Worm (Caenorhabditis elegans): Measurements from ENCODE around the gene tatn-1.

Gene tatn-1

DNA sequence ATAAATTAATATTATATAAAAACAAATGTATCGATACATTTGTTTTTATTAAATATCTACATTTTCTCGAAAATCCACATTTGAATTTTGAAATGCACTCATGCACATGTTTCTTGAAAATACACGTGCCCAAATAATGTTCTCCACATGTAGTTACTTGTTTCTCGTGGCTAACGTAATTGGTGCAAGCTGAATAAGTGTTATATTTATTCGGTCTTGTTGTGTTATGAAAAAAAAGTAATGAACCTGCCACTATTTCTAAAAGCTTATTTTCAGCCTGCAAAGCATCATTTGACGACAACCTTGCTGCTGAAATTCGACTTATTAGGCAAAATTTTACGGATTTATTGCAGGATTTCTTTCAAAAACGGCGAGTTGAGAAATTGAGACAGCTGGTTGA is 22.6 kb downstream of the tatn-1 start (continued):
- peak; percentile 76 for TF ChIP-seq hpl-2 (GFP tag; optimal IDR thresholded peaks at IDR 0.05)
- peak in 2 of 3 experiments; percentile 35 to 44 for TF ChIP-seq dpl-1 (GFP tag; optimal IDR thresholded peaks at IDR 0.05)
- peak; percentile 80 for TF ChIP-seq snpc-4 (tag; optimal IDR thresholded peaks at IDR 0.05)
- peak in 1 of 2 experiments; percentile 43 for TF ChIP-seq mdl-1 (tag; optimal IDR thresholded peaks at IDR 0.05)
- TF ChIP-seq fkh-4 (tag; optimal IDR thresholded peaks at IDR 0.05; ENCODE audit: borderline replicate concordance) = peak; percentile 47
- TF ChIP-seq pax-3 (tag; optimal IDR thresholded peaks at IDR 0.05) = peak; percentile 72
- peak; percentile 77 for TF ChIP-seq xbp-1 (tag; optimal IDR thresholded peaks at IDR 0.05)
- no peak for TF ChIP-seq nhr-76 (tag; optimal IDR thresholded peaks at IDR 0.05)
- TF ChIP-seq snu-23 (GFP tag; optimal IDR thresholded peaks at IDR 0.05) = peak; percentile 91
- no peak for TF ChIP-seq nhr-237 (tag; optimal IDR thresholded peaks at IDR 0.05)
- TF ChIP-seq ama-1 (optimal IDR thresholded peaks at IDR 0.05) = no peak
- peak; percentile 64 for TF ChIP-seq nhr-11 (tag; optimal IDR thresholded peaks at IDR 0.05)
- TF ChIP-seq hlh-4 (tag; optimal IDR thresholded peaks at IDR 0.05) = no peak
- TF ChIP-seq ceh-88 (GFP tag; IDR thresholded peaks at IDR 0.05) = peak; percentile 61
- no peak for TF ChIP-seq pqm-1 (tag; optimal IDR thresholded peaks at IDR 0.05)
- TF ChIP-seq unc-98 (GFP tag; IDR thresholded peaks at IDR 0.05) = no peak
- no peak for TF ChIP-seq tlp-1 (tag; optimal IDR thresholded peaks at IDR 0.05)
- TF ChIP-seq ztf-4 (tag; optimal IDR thresholded peaks at IDR 0.05) = peak; percentile 58
- TF ChIP-seq grh-1 (GFP tag; IDR thresholded peaks at IDR 0.05) = peak; percentile 52
- TF ChIP-seq nhr-12 (tag; optimal IDR thresholded peaks at IDR 0.05) = no peak
- peak; percentile 78 to 86 (median 86) for TF ChIP-seq ceh-82 (tag; optimal IDR thresholded peaks at IDR 0.05)
- no peak for TF ChIP-seq hlh-17 (GFP tag; optimal IDR thresholded peaks at IDR 0.05; ENCODE audit: borderline replicate concordance)
- no peak for TF ChIP-seq zag-1 (tag; optimal IDR thresholded peaks at IDR 0.05)
- peak; percentile 75 for TF ChIP-seq aly-2 (tag; optimal IDR thresholded peaks at IDR 0.05)
- TF ChIP-seq fkh-8 (tag; optimal IDR thresholded peaks at IDR 0.05) = peak; percentile 71
- peak; percentile 79 for TF ChIP-seq swsn-7 (tag; optimal IDR thresholded peaks at IDR 0.05)
- TF ChIP-seq nhr-20 (tag; optimal IDR thresholded peaks at IDR 0.05) = peak; percentile 79
- peak; percentile 79 for TF ChIP-seq lin-39 (tag; optimal IDR thresholded peaks at IDR 0.05)
- TF ChIP-seq lsy-2 (tag; optimal IDR thresholded peaks at IDR 0.05) = peak; percentile 78 to 79
- TF ChIP-seq elt-2 (tag; optimal IDR thresholded peaks at IDR 0.05) = peak; percentile 75
- TF ChIP-seq egl-27 (tag; optimal IDR thresholded peaks at IDR 0.05) = peak in 1 of 2 experiments; percentile 3
- peak; percentile 88 for TF ChIP-seq lin-14 (GFP tag; optimal IDR thresholded peaks at IDR 0.05)
- TF ChIP-seq ces-1 (GFP tag; optimal IDR thresholded peaks at IDR 0.05) = no peak
- peak; percentile 90 for TF ChIP-seq irx-1 (tag; optimal IDR thresholded peaks at IDR 0.05)
- no peak for TF ChIP-seq lin-15B (tag; optimal IDR thresholded peaks at IDR 0.05)
- TF ChIP-seq nhr-85 (tag) = peak; percentile 73
- peak; percentile 74 for TF ChIP-seq nhr-77 (tag; optimal IDR thresholded peaks at IDR 0.05)

DNA sequence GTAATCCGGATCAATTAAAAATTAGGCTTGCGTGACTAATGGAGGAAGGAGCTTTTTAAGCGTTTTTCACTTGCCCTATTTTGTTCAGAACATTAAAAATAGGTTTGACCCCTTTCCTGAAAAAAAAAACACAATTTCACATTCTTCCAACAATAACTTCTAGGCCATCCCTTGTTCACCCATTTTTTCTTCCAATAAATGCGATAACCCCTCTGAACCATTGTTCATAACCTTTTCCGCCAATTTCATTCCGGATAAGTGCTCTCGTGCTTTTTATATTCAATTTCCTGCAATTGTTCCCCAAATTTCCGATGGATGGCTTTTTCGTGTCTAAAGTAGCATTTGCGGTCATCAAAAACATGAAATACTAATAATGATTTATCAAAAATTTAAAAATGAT is 24.6 kb downstream of the tatn-1 start:
- TF ChIP-seq tbx-2 (tag; optimal IDR thresholded peaks at IDR 0.05) (no peak), lin-35 (GFP tag; optimal IDR thresholded peaks at IDR 0.05) (no peak), egl-27 (tag; optimal IDR thresholded peaks at IDR 0.05) (no peak), sup-37 (GFP tag; optimal IDR thresholded peaks at IDR 0.05) (no peak), nhr-11 (tag; optimal IDR thresholded peaks at IDR 0.05) (no peak), tlp-1 (tag; optimal IDR thresholded peaks at IDR 0.05) (no peak), aly-2 (tag; optimal IDR thresholded peaks at IDR 0.05) (peak; percentile 4), unc-30 (tag; optimal IDR thresholded peaks at IDR 0.05) (no peak), hlh-17 (GFP tag; optimal IDR thresholded peaks at IDR 0.05; ENCODE audit: borderline replicate concordance) (no peak), hlh-4 (tag; optimal IDR thresholded peaks at IDR 0.05) (no peak), nhr-90 (tag; optimal IDR thresholded peaks at IDR 0.05; ENCODE audit: poor library complexity) (peak; percentile 8), xbp-1 (tag; optimal IDR thresholded peaks at IDR 0.05) (no peak), elt-2 (tag; optimal IDR thresholded peaks at IDR 0.05) (peak; percentile 20), C16A3.4 (tag; optimal IDR thresholded peaks at IDR 0.05) (no peak), lin-14 (GFP tag; optimal IDR thresholded peaks at IDR 0.05) (no peak), lsy-2 (tag; optimal IDR thresholded peaks at IDR 0.05) (no peak), alr-1 (tag; optimal IDR thresholded peaks at IDR 0.05; ENCODE audit: borderline replicate concordance) (no peak), snu-23 (GFP tag; optimal IDR thresholded peaks at IDR 0.05) (no peak)

Data from whole organism, L1 larva.